Fruit fly (Drosophila melanogaster): ENCODE measurements around the gene Spt3.

The Spt3 gene

dm6 chr3R:12010202-12010824 is 6.6 kb upstream of the Spt3 start, which contains the start of the genes KLHL18 and GCC185 (continued):
- TF ChIP-seq net (GFP tag; optimal IDR thresholded peaks at IDR 0.05) (peak; percentile 49), CG11902 (GFP tag; optimal IDR thresholded peaks at IDR 0.05) (peak; percentile 84), CG4318 (GFP tag; optimal IDR thresholded peaks at IDR 0.05) (no peak), fkh (GFP tag; optimal IDR thresholded peaks at IDR 0.05) (peak; percentile 55), CG6854 (GFP tag; optimal IDR thresholded peaks at IDR 0.05) (no peak), esn (GFP tag; optimal IDR thresholded peaks at IDR 0.05) (peak; percentile 87), Hr38 (GFP tag; optimal IDR thresholded peaks at IDR 0.05) (no peak), Hr4 (GFP tag; optimal IDR thresholded peaks at IDR 0.05) (peak; percentile 83), Eip93F (GFP tag; optimal IDR thresholded peaks at IDR 0.05) (peak; percentile 12), fd85E (GFP tag; optimal IDR thresholded peaks at IDR 0.05) (no peak), CG1621 (tag; optimal IDR thresholded peaks at IDR 0.05) (no peak), CG16779 (tag; optimal IDR thresholded peaks at IDR 0.05) (no peak), CG10631 (GFP tag; optimal IDR thresholded peaks at IDR 0.05) (peak; percentile 91), CG3032 (tag; optimal IDR thresholded peaks at IDR 0.05) (peak; percentile 87), CG31627 (GFP tag; optimal IDR thresholded peaks at IDR 0.05) (peak; percentile 88), vri (GFP tag; optimal IDR thresholded peaks at IDR 0.05) (no peak), svp (GFP tag) (peak; percentile 94), dac (GFP tag; optimal IDR thresholded peaks at IDR 0.05) (peak; percentile 49), Eip78C (GFP tag) (no peak), Sox102F (GFP tag; optimal IDR thresholded peaks at IDR 0.05) (no peak), cyc (GFP tag; optimal IDR thresholded peaks at IDR 0.05) (peak; percentile 87), CG8119 (GFP tag; IDR thresholded peaks at IDR 0.05) (no peak), CG6276 (GFP tag; optimal IDR thresholded peaks at IDR 0.05) (no peak), Smox (GFP tag; optimal IDR thresholded peaks at IDR 0.05) (peak; percentile 83), Sox15 (GFP tag; optimal IDR thresholded peaks at IDR 0.05) (peak; percentile 88), Blimp-1 (GFP tag; optimal IDR thresholded peaks at IDR 0.05) (peak; percentile 6), CG8319 (GFP tag; optimal IDR thresholded peaks at IDR 0.05) (peak; percentile 56), ss (GFP tag; optimal IDR thresholded peaks at IDR 0.05) (no peak), achi (GFP tag; optimal IDR thresholded peaks at IDR 0.05) (peak; percentile 77), CG8632 (GFP tag; optimal IDR thresholded peaks at IDR 0.05) (peak; percentile 55), CG11294 (GFP tag; IDR thresholded peaks at IDR 0.05) (peak; percentile 35; the same call in 1 of the 2 replicates), CG34406 (GFP tag; optimal IDR thresholded peaks at IDR 0.05) (peak; percentile 74)

- TF ChIP-seq dac (GFP tag; optimal IDR thresholded peaks at IDR 0.05) (no peak), CG6792 (GFP tag; optimal IDR thresholded peaks at IDR 0.05) (no peak), pdm3 (GFP tag; optimal IDR thresholded peaks at IDR 0.05) (no peak), fd85E (GFP tag; optimal IDR thresholded peaks at IDR 0.05) (no peak), CG31627 (GFP tag; optimal IDR thresholded peaks at IDR 0.05) (no peak), Ets21C (GFP tag; optimal IDR thresholded peaks at IDR 0.05) (no peak), Eip75B (GFP tag; optimal IDR thresholded peaks at IDR 0.05) (no peak), eg (GFP tag; IDR thresholded peaks at IDR 0.05) (no peak), CG15336 (GFP tag; IDR thresholded peaks at IDR 0.05) (no peak), CG6854 (GFP tag; optimal IDR thresholded peaks at IDR 0.05) (no peak), Sox14 (GFP tag; optimal IDR thresholded peaks at IDR 0.05) (no peak)
Observed at dm6 chr3R:12020987-12021386, 4.0 kb downstream of the Spt3 start.

- no peak for TF ChIP-seq CG6276 (GFP tag; optimal IDR thresholded peaks at IDR 0.05)
- no peak for TF ChIP-seq salr (GFP tag; optimal IDR thresholded peaks at IDR 0.05)
- no peak for TF ChIP-seq OdsH (GFP tag; optimal IDR thresholded peaks at IDR 0.05)
- TF ChIP-seq CG31627 (GFP tag; optimal IDR thresholded peaks at IDR 0.05), result no peak
- no peak for TF ChIP-seq CG8632 (GFP tag; optimal IDR thresholded peaks at IDR 0.05)
- TF ChIP-seq spab (GFP tag; optimal IDR thresholded peaks at IDR 0.05), result no peak
- no peak for TF ChIP-seq esn (GFP tag; optimal IDR thresholded peaks at IDR 0.05)
- TF ChIP-seq fd85E (GFP tag; optimal IDR thresholded peaks at IDR 0.05), result no peak
- no peak for TF ChIP-seq CG4318 (GFP tag; optimal IDR thresholded peaks at IDR 0.05)
- TF ChIP-seq fd59A (GFP tag; optimal IDR thresholded peaks at IDR 0.05), result no peak
- TF ChIP-seq vri (GFP tag; optimal IDR thresholded peaks at IDR 0.05), result no peak
- no peak for TF ChIP-seq CG8119 (GFP tag; IDR thresholded peaks at IDR 0.05)
- TF ChIP-seq CG11762 (GFP tag; optimal IDR thresholded peaks at IDR 0.05; ENCODE audit: insufficient read depth), result no peak
- TF ChIP-seq Met (GFP tag; optimal IDR thresholded peaks at IDR 0.05), result no peak
- no peak for TF ChIP-seq CG10669 (GFP tag; optimal IDR thresholded peaks at IDR 0.05)
- no peak for TF ChIP-seq Eip78C (GFP tag)
- no peak for TF ChIP-seq CG16779 (tag; optimal IDR thresholded peaks at IDR 0.05)
- TF ChIP-seq CG9139 (GFP tag; optimal IDR thresholded peaks at IDR 0.05), result no peak
- TF ChIP-seq CG6854 (GFP tag; optimal IDR thresholded peaks at IDR 0.05), result no peak
Observed at dm6 chr3R:12031657-12032056, 14.7 kb downstream of the Spt3 start, which contains the start of the genes CG31358, CG42504 and CG42505. Gene CG31358, minus strand, starts transcription at chr3R:12031757. Gene CG42504, minus strand, starts transcription at chr3R:12031757. Gene CG42505, minus strand, starts transcription at chr3R:12031757.
